Fruit fly (Drosophila melanogaster) whole organism, embryonic: ENCODE results near the gene ham.

Experiments used
- CG10366 ChIP-seq: fragments of 200-800 bp; sonication (Bioruptor generic); IDR thresholded peaks from 2 replicates; pipeline ENCODE4 v1.3.6; 2022; ENCODE audit warnings: missing biosample characterization, missing genetic modification characterization
- CG12104 ChIP-seq: fragments of 200-800 bp; sonication (Bioruptor generic); optimal IDR thresholded peaks from 3 replicates; lab custom pipeline; 2016; ENCODE audit warnings: missing biosample characterization, missing genetic modification characterization
- CG1233 ChIP-seq: fragments of 200-800 bp; sonication (Bioruptor generic); optimal IDR thresholded peaks from 4 replicates; lab custom pipeline; 2018; ENCODE audit warnings: missing biosample characterization, mild to moderate bottlenecking, missing genetic modification characterization
- CG12744 ChIP-seq: fragments of 200-800 bp; sonication (Bioruptor generic); optimal IDR thresholded peaks from 2 replicates; lab custom pipeline; 2016; ENCODE audit warnings: missing biosample characterization, missing genetic modification characterization
- CG12942 ChIP-seq: fragments of 200-800 bp; sonication (Bioruptor generic); optimal IDR thresholded peaks from 3 replicates; lab custom pipeline; 2016; ENCODE audit warnings: missing biosample characterization, missing genetic modification characterization
- CG13123 ChIP-seq: fragments of 200-800 bp; sonication (Bioruptor generic); optimal IDR thresholded peaks from 2 replicates; lab custom pipeline; 2016; ENCODE audit warnings: missing biosample characterization, missing genetic modification characterization
- CG13287 ChIP-seq: fragments of 200-800 bp; sonication (Bioruptor generic); IDR thresholded peaks from 2 replicates; pipeline ENCODE4 v1.3.6; 2022; ENCODE audit warnings: missing biosample characterization, missing genetic modification characterization; ENCODE audit not compliant: partially characterized antibody
- CG16863 ChIP-seq: fragments of 200-800 bp; sonication (Bioruptor generic); optimal IDR thresholded peaks from 3 replicates; lab custom pipeline; 2016; ENCODE audit warnings: missing biosample characterization, missing genetic modification characterization
- CG17385 ChIP-seq: fragments of 200-800 bp; sonication (Bioruptor generic); optimal IDR thresholded peaks from 3 replicates; lab custom pipeline; 2018; ENCODE audit warnings: missing biosample characterization, mild to moderate bottlenecking, missing genetic modification characterization
- CG17568 ChIP-seq: fragments of 200-800 bp; sonication (Bioruptor generic); optimal IDR thresholded peaks from 2 replicates; lab custom pipeline; 2018; ENCODE audit warnings: missing biosample characterization, mild to moderate bottlenecking, missing genetic modification characterization, moderate library complexity
- CG1832 ChIP-seq: fragments of 200-800 bp; sonication (Bioruptor generic); optimal IDR thresholded peaks from 2 replicates; lab custom pipeline; 2017; ENCODE audit warnings: missing biosample characterization, mild to moderate bottlenecking, missing genetic modification characterization, inconsistent platforms
- CG31224 ChIP-seq: fragments of 200-800 bp; sonication (Bioruptor generic); IDR thresholded peaks from 2 replicates; pipeline ENCODE4 v1.3.6; 2022; ENCODE audit warnings: missing biosample characterization, missing genetic modification characterization
- CG33557 ChIP-seq: fragments of 200-800 bp; sonication (Bioruptor generic); optimal IDR thresholded peaks from 2 replicates; lab custom pipeline; 2019; ENCODE audit warnings: missing biosample characterization, mild to moderate bottlenecking, missing genetic modification characterization, moderate library complexity
- CG34224 ChIP-seq: fragments of 200-800 bp; sonication (Bioruptor generic); IDR thresholded peaks from 3 replicates; pipeline ENCODE4 v1.3.6; 2022; ENCODE audit warnings: missing biosample characterization, missing genetic modification characterization; ENCODE audit not compliant: partially characterized antibody
- CG3838 ChIP-seq: fragments of 200-800 bp; sonication (Bioruptor generic); optimal IDR thresholded peaks from 3 replicates; lab custom pipeline; 2016; ENCODE audit warnings: missing biosample characterization, missing genetic modification characterization
- CG4328 ChIP-seq: fragments of 200-800 bp; sonication (Bioruptor generic); optimal IDR thresholded peaks from 3 replicates; lab custom pipeline; 2017; ENCODE audit warnings: missing biosample characterization, missing genetic modification reagents, missing genetic modification characterization
- CG5953 ChIP-seq: fragments of 200-800 bp; sonication (Bioruptor generic); IDR thresholded peaks from 2 replicates; pipeline ENCODE4 v1.3.6; 2022; ENCODE audit warnings: missing biosample characterization, missing genetic modification characterization
- CG6854 ChIP-seq: fragments of 200-800 bp; sonication (Bioruptor generic); optimal IDR thresholded peaks from 3 replicates; lab custom pipeline; 2017; ENCODE audit warnings: missing biosample characterization, mild to moderate bottlenecking, missing genetic modification characterization
- CG8388 ChIP-seq: fragments of 200-800 bp; sonication (Bioruptor generic); optimal IDR thresholded peaks from 2 replicates; lab custom pipeline; 2019; ENCODE audit warnings: missing biosample characterization, mild to moderate bottlenecking, missing genetic modification characterization, moderate library complexity
- CG8765 ChIP-seq: fragments of 200-800 bp; sonication (Bioruptor generic); IDR thresholded peaks from 2 replicates; pipeline ENCODE4 v1.3.6; 2022; ENCODE audit warnings: missing biosample characterization, missing genetic modification characterization
- Dip3 ChIP-seq: fragments of 200-800 bp; sonication (Bioruptor generic); optimal IDR thresholded peaks from 3 replicates; lab custom pipeline; 2016; ENCODE audit warnings: missing biosample characterization, missing genetic modification characterization
- Doc2 ChIP-seq: fragments of 200-800 bp; sonication (Bioruptor generic); IDR thresholded peaks from 2 replicates; pipeline ENCODE4 v1.3.6; 2022; ENCODE audit warnings: missing biosample characterization, missing genetic modification characterization
- Drgx ChIP-seq: fragments of 200-800 bp; sonication (Bioruptor generic); IDR thresholded peaks from 2 replicates; pipeline ENCODE4 v1.3.6; 2022; ENCODE audit warnings: missing biosample characterization, missing genetic modification characterization
- Fer1 ChIP-seq: fragments of 200-800 bp; sonication (Bioruptor generic); optimal IDR thresholded peaks from 2 replicates; lab custom pipeline; 2017; ENCODE audit warnings: missing biosample characterization, mild to moderate bottlenecking, missing genetic modification characterization
- HHEX ChIP-seq: fragments of 200-800 bp; sonication (Bioruptor generic); optimal IDR thresholded peaks from 3 replicates; lab custom pipeline; 2017; ENCODE audit warnings: missing biosample characterization, mild to moderate bottlenecking, missing genetic modification characterization, missing genetic modification reagents
- HLH4C ChIP-seq: fragments of 200-800 bp; sonication (Bioruptor generic); IDR thresholded peaks from 3 replicates; pipeline ENCODE4 v1.3.6; 2022; ENCODE audit warnings: missing biosample characterization, missing genetic modification characterization; ENCODE audit not compliant: partially characterized antibody
- HmgD ChIP-seq: fragments of 200-800 bp; sonication (Bioruptor generic); optimal IDR thresholded peaks from 3 replicates; lab custom pipeline; 2016; ENCODE audit warnings: missing biosample characterization, missing genetic modification characterization
- MESR4 ChIP-seq: fragments of 200-800 bp; sonication (Bioruptor generic); optimal IDR thresholded peaks from 2 replicates; lab custom pipeline; 2018; ENCODE audit warnings: missing biosample characterization, mild to moderate bottlenecking, missing genetic modification characterization, moderate library complexity
- Oaz ChIP-seq: fragments of 200-800 bp; sonication (Bioruptor generic); IDR thresholded peaks from 2 replicates; pipeline ENCODE4 v1.3.6; 2022; ENCODE audit warnings: missing biosample characterization, missing genetic modification characterization
- Pdp1 ChIP-seq, 2 experiments: fragments of 200-800 bp; sonication (Bioruptor generic); optimal IDR thresholded peaks; 3 replicates each; lab custom pipeline; 2016; ENCODE audit warnings: missing biosample characterization in 2 of 2, missing genetic modification characterization in 2 of 2, mild to moderate bottlenecking in 1 of 2, moderate library complexity in 1 of 2
- Ptx1 ChIP-seq: fragments of 200-800 bp; sonication (Bioruptor generic); IDR thresholded peaks from 2 replicates; pipeline ENCODE4 v1.3.6; 2022; ENCODE audit warnings: missing biosample characterization, missing genetic modification characterization
- Sry-β ChIP-seq: fragments of 200-800 bp; sonication (Bioruptor generic); optimal IDR thresholded peaks from 2 replicates; lab custom pipeline; 2018; ENCODE audit warnings: missing biosample characterization, mild to moderate bottlenecking, missing genetic modification characterization, moderate library complexity
- bcd ChIP-seq: fragments of 200-800 bp; sonication (Bioruptor generic); optimal IDR thresholded peaks from 2 replicates; lab custom pipeline; 2017; ENCODE audit warnings: missing biosample characterization, mild to moderate bottlenecking, missing genetic modification characterization
- caup ChIP-seq: fragments of 200-800 bp; sonication (Bioruptor generic); optimal IDR thresholded peaks from 3 replicates; lab custom pipeline; 2017; ENCODE audit warnings: missing biosample characterization, mild to moderate bottlenecking, missing genetic modification characterization, moderate library complexity; ENCODE audit not compliant: severe bottlenecking
- cwo ChIP-seq: fragments of 200-800 bp; sonication (Bioruptor generic); optimal IDR thresholded peaks from 3 replicates; lab custom pipeline; 2017; ENCODE audit warnings: missing biosample characterization, missing genetic modification characterization, mild to moderate bottlenecking, moderate library complexity, missing genetic modification reagents
- dm ChIP-seq: fragments of 200-800 bp; sonication (Bioruptor generic); optimal IDR thresholded peaks from 3 replicates; lab custom pipeline; 2016; ENCODE audit warnings: missing biosample characterization, missing genetic modification characterization
- dmrt99B ChIP-seq: fragments of 200-800 bp; sonication (Bioruptor generic); optimal IDR thresholded peaks from 2 replicates; lab custom pipeline; 2018; ENCODE audit warnings: missing biosample characterization, mild to moderate bottlenecking, missing genetic modification characterization, moderate library complexity
- dysf ChIP-seq: fragments of 200-800 bp; sonication (Bioruptor generic); IDR thresholded peaks from 3 replicates; pipeline ENCODE4 v1.3.6; 2022; ENCODE audit warnings: missing biosample characterization, missing genetic modification characterization
- fd64A ChIP-seq: fragments of 200-800 bp; sonication (Bioruptor generic); optimal IDR thresholded peaks from 3 replicates; lab custom pipeline; 2018; ENCODE audit warnings: missing biosample characterization, mild to moderate bottlenecking, missing genetic modification characterization
- her ChIP-seq: fragments of 200-800 bp; sonication (Bioruptor generic); optimal IDR thresholded peaks from 2 replicates; lab custom pipeline; 2016; ENCODE audit warnings: missing biosample characterization, missing genetic modification characterization
- pita ChIP-seq: fragments of 200-800 bp; sonication (Bioruptor generic); optimal IDR thresholded peaks from 2 replicates; lab custom pipeline; 2017; ENCODE audit warnings: missing biosample characterization, mild to moderate bottlenecking, missing genetic modification characterization
- prd ChIP-seq, 3 experiments: fragments of >200 bp in 2 of 3; fragments of 200-800 bp in 1 of 3; sonication (Bioruptor generic) in 1 of 3; optimal IDR thresholded peaks in 2 of 3; IDR thresholded peaks in 1 of 3; 2 replicates in 2 of 3; 3 replicates in 1 of 3; pipeline versions ENCODE4 v1.3.6 to Lab custom; 2017 to 2022; ENCODE audit warnings: missing biosample characterization in 1 of 3, missing genetic modification characterization in 1 of 3
- sob ChIP-seq: fragments of 200-800 bp; sonication (Bioruptor generic); IDR thresholded peaks from 2 replicates; pipeline ENCODE4 v1.3.6; 2022; ENCODE audit warnings: missing biosample characterization, missing genetic modification characterization
- stwl ChIP-seq: fragments of 200-800 bp; sonication (Bioruptor generic); optimal IDR thresholded peaks from 3 replicates; lab custom pipeline; 2018; ENCODE audit warnings: missing biosample characterization, mild to moderate bottlenecking, missing genetic modification characterization, moderate library complexity
- yki ChIP-seq: fragments of >200 bp; optimal IDR thresholded peaks from 3 replicates; lab custom pipeline; 2018

Gene ham

DNA sequence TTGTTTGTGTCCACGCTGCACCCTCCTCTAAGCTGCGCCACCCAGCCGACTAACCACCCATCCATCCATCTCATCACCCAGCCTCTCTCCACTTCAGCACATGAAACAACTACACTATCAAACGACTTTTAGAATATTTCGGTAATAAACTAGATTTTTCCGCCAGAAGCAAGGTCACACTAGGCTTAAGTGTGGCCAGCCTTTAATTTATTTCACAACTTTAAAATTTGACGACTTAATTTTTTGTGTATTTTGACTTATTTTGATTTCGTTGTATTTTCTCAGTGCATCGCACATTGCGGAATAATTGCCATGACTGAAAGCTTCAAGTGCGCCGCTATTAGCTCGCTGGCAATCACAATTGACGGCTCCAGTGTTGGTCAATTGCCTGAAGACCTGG lies 67.9 kb downstream of the ham start:
- TF ChIP-seq stwl (tag; lab: Kevin White, UChicago) (peak; percentile 75), CG12104 (GFP tag; lab: Kevin White, UChicago) (no peak), Drgx (GFP tag; lab: Robert Waterston, UW) (peak; percentile 64)

DNA sequence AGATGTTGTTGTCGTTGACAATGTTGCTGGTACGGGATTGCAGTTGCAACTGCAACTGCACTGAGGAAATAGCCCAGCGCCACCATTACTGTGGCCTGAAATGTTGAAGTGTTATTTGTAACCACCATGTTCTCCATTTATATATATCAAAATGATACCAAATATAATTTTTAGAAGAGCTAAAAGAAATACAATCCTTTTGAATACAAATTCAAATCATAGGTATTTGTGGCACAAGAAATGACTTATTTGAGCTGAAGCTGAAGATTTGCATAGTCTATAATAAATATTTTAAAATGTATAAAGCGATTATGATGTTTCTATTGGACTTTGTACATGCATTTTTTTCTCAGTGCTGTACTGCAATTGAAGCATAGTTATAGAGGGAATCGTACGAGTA lies 73.1 kb downstream of the ham start:
- 0 out of 2 replicates have a peak, but pooled peaks have one; percentile 23 for TF ChIP-seq Drgx (GFP tag; lab: Robert Waterston, UW)
- TF ChIP-seq HmgD (GFP tag; lab: Kevin White, UChicago): no peak
- TF ChIP-seq, all 482 proteins: peak for 1

DNA sequence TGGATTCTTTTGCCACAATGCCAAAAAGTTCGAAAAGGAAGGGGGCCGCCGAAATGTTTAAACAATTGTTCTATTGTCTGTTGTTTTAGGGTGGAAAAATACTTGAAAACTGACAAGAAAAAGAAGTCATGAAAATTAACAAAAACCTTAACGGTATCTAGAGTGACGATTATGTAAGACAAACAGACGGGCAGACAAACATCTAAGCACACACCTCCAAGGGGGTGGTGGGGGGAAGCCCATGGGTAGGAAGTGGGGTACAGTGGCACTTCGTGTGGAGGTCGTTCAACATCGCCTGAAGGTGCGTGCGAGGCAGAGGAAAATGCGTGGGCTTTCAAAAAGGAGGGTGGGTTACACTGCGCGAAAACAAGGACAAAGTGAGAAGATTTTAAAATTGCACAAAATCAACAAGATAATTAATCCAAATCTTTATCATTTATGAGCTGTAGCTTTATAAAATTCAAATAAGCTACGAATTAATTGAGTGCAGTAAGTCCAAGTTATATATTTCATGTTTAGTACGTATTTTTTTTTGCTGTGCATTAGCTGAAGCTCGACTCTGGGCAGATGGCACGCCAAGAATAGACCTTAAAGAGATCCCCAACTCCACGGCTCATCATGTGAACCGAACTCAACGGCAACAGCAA lies 75.2 kb downstream of the ham start:
- no peak for TF ChIP-seq Oaz (GFP tag; lab: Robert Waterston, UW)
- TF ChIP-seq Fer1 (GFP tag; lab: Kevin White, UChicago): no peak
- 0 out of 2 replicates have a peak, but pooled peaks have one; percentile 25 for TF ChIP-seq sob (GFP tag; lab: Robert Waterston, UW)
- no peak for TF ChIP-seq CG31224 (GFP tag; lab: Robert Waterston, UW)
- no peak for TF ChIP-seq fd64A (GFP tag; lab: Kevin White, UChicago)
- TF ChIP-seq CG17568 (GFP tag; lab: Kevin White, UChicago): no peak
- TF ChIP-seq CG6854 (GFP tag; lab: Kevin White, UChicago): no peak
- no peak for TF ChIP-seq CG5953
- no peak for TF ChIP-seq Dip3 (GFP tag; lab: Kevin White, UChicago)
- TF ChIP-seq CG13123 (GFP tag; lab: Kevin White, UChicago): no peak
- TF ChIP-seq pita (GFP tag; lab: Kevin White, UChicago): no peak
- no peak for TF ChIP-seq her (GFP tag; lab: Kevin White, UChicago)
- TF ChIP-seq dysf (GFP tag; lab: Robert Waterston, UW): 0 out of 3 replicates have a peak, but pooled peaks have one; percentile 34
- TF ChIP-seq bcd: peak; percentile 25
- no peak for TF ChIP-seq dmrt99B (tag; lab: Kevin White, UChicago)
- TF ChIP-seq caup (GFP tag; lab: Kevin White, UChicago): peak; percentile 18
- no peak for TF ChIP-seq CG1233 (GFP tag; lab: Kevin White, UChicago)
- no peak for TF ChIP-seq CG34224 (GFP tag; lab: Robert Waterston, UW)
- TF ChIP-seq HHEX (GFP tag; lab: Kevin White, UChicago): peak; percentile 36
- peak; percentile 18 for TF ChIP-seq cwo (GFP tag; lab: Kevin White, UChicago)
- TF ChIP-seq CG4328 (GFP tag; lab: Kevin White, UChicago): no peak
- no peak for TF ChIP-seq CG1832
- TF ChIP-seq CG16863 (GFP tag; lab: Kevin White, UChicago): no peak
- TF ChIP-seq CG33557 (GFP tag; lab: Kevin White, UChicago): no peak
- no peak for TF ChIP-seq Sry-β
- no peak for TF ChIP-seq CG13287
- TF ChIP-seq CG12744: no peak
- no peak for TF ChIP-seq dm
- no peak for TF ChIP-seq CG12942
- peak in 1 of 2 experiments; percentile 73 for TF ChIP-seq Pdp1 (GFP tag; optimal IDR thresholded peaks at IDR 0.05; lab: Kevin White, UChicago)
- TF ChIP-seq MESR4 (GFP tag; lab: Kevin White, UChicago): no peak
- TF ChIP-seq Doc2 (GFP tag; lab: Robert Waterston, UW): no peak
- TF ChIP-seq Ptx1 (GFP tag; lab: Robert Waterston, UW): no peak
- TF ChIP-seq CG8388 (GFP tag; lab: Kevin White, UChicago): no peak
- no peak for TF ChIP-seq CG10366 (GFP tag; lab: Robert Waterston, UW)
- TF ChIP-seq CG3838 (GFP tag; lab: Kevin White, UChicago): no peak
- no peak for TF ChIP-seq prd (optimal IDR thresholded peaks at IDR 0.05; lab: Kevin White, UChicago)
- TF ChIP-seq prd (GFP tag; IDR thresholded peaks at IDR 0.05; lab: Robert Waterston, UW): no peak
- TF ChIP-seq CG17385 (GFP tag; lab: Kevin White, UChicago): peak; percentile 5
- no peak for TF ChIP-seq HLH4C
- TF ChIP-seq CG8765 (GFP tag; lab: Robert Waterston, UW): no peak
- no peak for TF ChIP-seq yki (lab: Kevin White, UChicago)
